Worm (Caenorhabditis elegans) whole organism, young adult: ENCODE data around the gene M02F4.2.

Experiments
- F55B11.4 ChIP-seq: sonication (generic microtip); optimal IDR thresholded peaks from 2 replicates; lab custom pipeline; 2016; ENCODE audit warnings: missing compliant biosample characterization, missing genetic modification characterization, borderline replicate concordance; ENCODE audit not compliant: insufficient read depth
- T07F8.4 ChIP-seq: sonication (generic microtip); optimal IDR thresholded peaks from 2 replicates; lab custom pipeline; 2016; ENCODE audit warnings: mild to moderate bottlenecking, missing genetic modification characterization, moderate library complexity, missing compliant biosample characterization
- ceh-40 ChIP-seq: fragments of 200-800 bp; sonication (Bioruptor generic); IDR thresholded peaks from 2 replicates; pipeline ENCODE4 v1.3.6; 2022; ENCODE audit warnings: missing genetic modification characterization, missing compliant biosample characterization
- dpl-1 ChIP-seq: fragments of 150-350 bp; optimal IDR thresholded peaks from 2 replicates; lab custom pipeline; 2014; ENCODE audit warnings: missing biosample characterization, missing genetic modification reagents, missing genetic modification characterization
- efl-1 ChIP-seq: fragments of 150-350 bp; optimal IDR thresholded peaks from 2 replicates; lab custom pipeline; 2014; ENCODE audit warnings: missing biosample characterization, missing genetic modification reagents, missing genetic modification characterization
- nfyb-1 ChIP-seq: fragments of 200-800 bp; sonication (Bioruptor generic); IDR thresholded peaks from 2 replicates; pipeline ENCODE4 v1.3.6; 2022; ENCODE audit warnings: missing genetic modification reagents, missing genetic modification characterization, missing compliant biosample characterization
- ztf-22 ChIP-seq: fragments of 200-800 bp; sonication (Bioruptor generic); optimal IDR thresholded peaks from 2 replicates; lab custom pipeline; 2018; ENCODE audit warnings: mild to moderate bottlenecking, missing genetic modification characterization, moderate library complexity, missing compliant biosample characterization
- ztf-25 ChIP-seq: fragments of 200-800 bp; sonication (Bioruptor generic); IDR thresholded peaks from 2 replicates; pipeline ENCODE4 v1.3.6; 2022; ENCODE audit warnings: missing genetic modification reagents, missing genetic modification characterization, missing compliant biosample characterization

DNA sequence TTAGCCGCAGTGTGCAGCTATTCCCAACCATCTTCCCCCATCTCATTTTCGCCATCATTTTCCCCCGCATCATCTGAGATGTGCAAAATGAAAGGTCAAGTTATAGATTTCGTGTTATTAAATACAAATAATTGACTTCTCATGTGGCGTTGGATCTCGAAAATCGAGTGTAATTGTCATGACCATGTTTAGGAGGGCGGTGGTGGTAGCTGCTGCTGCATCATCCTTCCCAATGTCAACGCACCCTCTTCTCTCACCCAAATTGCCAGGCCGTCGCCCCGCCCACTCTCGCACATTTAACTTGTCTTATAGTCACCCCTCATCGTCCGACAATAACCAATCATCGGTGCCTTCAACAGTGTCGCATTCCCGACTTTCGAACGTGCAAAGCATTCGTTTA lies 29.2 kb upstream of the M02F4.2 start, which contains the start of gene ceh-30:
- TF ChIP-seq ztf-25 (GFP tag; lab: Robert Waterston, UW) (no peak), ztf-22 (no peak), efl-1 (no peak), dpl-1 (GFP tag; lab: Kevin White, UChicago) (no peak), nfyb-1 (GFP tag; lab: Robert Waterston, UW) (no peak), F55B11.4 (tag; lab: Kevin White, UChicago) (no peak), ceh-40 (GFP tag; lab: Robert Waterston, UW) (no peak), T07F8.4 (tag; lab: Kevin White, UChicago) (no peak)
